Fruit fly (Drosophila melanogaster) Kc167 (cell line): ENCODE data around the gene CG13912.

Source experiments
- Myc ChIP-seq: fragments of >200 bp; optimal IDR thresholded peaks from 2 replicates; lab custom pipeline; 2017; ENCODE audit warnings: missing external identifiers
- Sin3A ChIP-seq: fragments of >200 bp; optimal IDR thresholded peaks from 2 replicates; lab custom pipeline; 2018; ENCODE audit warnings: missing external identifiers
- h ChIP-seq: fragments of >200 bp; optimal IDR thresholded peaks from 3 replicates; lab custom pipeline; 2018; ENCODE audit warnings: missing external identifiers
- insv ChIP-seq: fragments of >200 bp; optimal IDR thresholded peaks from 3 replicates; lab custom pipeline; 2018; ENCODE audit warnings: missing external identifiers
- psq ChIP-seq: fragments of >200 bp; optimal IDR thresholded peaks from 2 replicates; lab custom pipeline; 2017; ENCODE audit warnings: missing external identifiers
- ttk ChIP-seq: sonication (Bioruptor generic); optimal IDR thresholded peaks from 2 replicates; lab custom pipeline; 2017; ENCODE audit warnings: missing external identifiers

The CG13912 gene

dm6 chr3L:1227303-1227797 is 38.0 kb downstream of the CG13912 start, which contains the start of gene LysS:
LysS (plus strand) TSS chr3L:1227747.
- TF ChIP-seq ttk (lab: Kevin White, UChicago) = no peak
- TF ChIP-seq Sin3A = no peak
- no peak for TF ChIP-seq Myc (lab: Kevin White, UChicago)
- no peak for TF ChIP-seq psq (lab: Kevin White, UChicago)
- no peak for TF ChIP-seq insv (lab: Kevin White, UChicago)
- TF ChIP-seq h (lab: Kevin White, UChicago) = no peak

dm6 chr3L:1232582-1232981 is 43.2 kb downstream of the CG13912 start, which contains the start of gene CG33965:
CG33965 (plus strand) TSS chr3L:1232882.
- TF ChIP-seq insv (lab: Kevin White, UChicago) (no peak), psq (lab: Kevin White, UChicago) (no peak), ttk (lab: Kevin White, UChicago) (no peak), h (lab: Kevin White, UChicago) (no peak), Sin3A (no peak), Myc (lab: Kevin White, UChicago) (no peak)

dm6 chr3L:1233830-1234229 is 44.4 kb downstream of the CG13912 start, which contains the start of gene CG33966:
CG33966 (plus strand) TSS chr3L:1234130.
- TF ChIP-seq Myc (lab: Kevin White, UChicago) = no peak
- no peak for TF ChIP-seq Sin3A
- no peak for TF ChIP-seq h (lab: Kevin White, UChicago)
- no peak for TF ChIP-seq ttk (lab: Kevin White, UChicago)
- TF ChIP-seq insv (lab: Kevin White, UChicago) = no peak
- no peak for TF ChIP-seq psq (lab: Kevin White, UChicago)

DNA sequence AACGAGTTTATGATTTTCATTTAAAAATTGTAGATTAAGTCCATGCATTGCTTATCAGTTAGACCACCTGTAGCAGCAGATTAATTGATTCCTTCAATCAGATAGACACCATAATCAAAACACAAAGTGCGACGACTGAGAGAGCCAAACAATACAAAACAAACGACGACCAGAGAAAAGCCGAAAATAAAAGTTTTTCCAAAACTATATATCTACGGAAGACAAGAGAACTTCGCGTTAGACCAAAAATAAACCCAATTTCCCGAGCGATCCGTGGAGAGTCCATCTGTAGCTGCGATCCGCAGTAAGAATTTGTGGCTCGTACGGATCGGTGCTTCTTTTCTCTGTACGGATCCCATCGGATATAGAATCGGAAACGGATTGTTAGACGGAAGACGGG is 46.0 kb downstream of the CG13912 start, which contains the start of gene galene:
galene (plus strand) TSS at position 301 of the 400 bp plus-strand sequence.
- no peak for TF ChIP-seq Sin3A
- no peak for TF ChIP-seq h (lab: Kevin White, UChicago)
- TF ChIP-seq psq (lab: Kevin White, UChicago) = no peak
- no peak for TF ChIP-seq insv (lab: Kevin White, UChicago)
- TF ChIP-seq ttk (lab: Kevin White, UChicago) = no peak

- TF ChIP-seq psq (lab: Kevin White, UChicago) (no peak), insv (lab: Kevin White, UChicago) (no peak), ttk (lab: Kevin White, UChicago) (no peak), Sin3A (no peak), h (lab: Kevin White, UChicago) (no peak), Myc (lab: Kevin White, UChicago) (no peak)
Measured at dm6 chr3L:1238219-1238618, 48.8 kb downstream of the CG13912 start, which contains the start of gene CG9192. CG9192 (minus strand) TSS chr3L:1238319.
